Fruit fly (Drosophila melanogaster): ENCODE results near the gene cas.
A peak's percentile ranks its signal among the peaks of the same experiment; 100 is the strongest.

cas gene

dm6 chr3R:5682921-5683748 is 33.5 kb downstream of the cas start (continued):
- TF ChIP-seq Ravus (GFP tag; IDR thresholded peaks at IDR 0.05) = no peak
- no peak for TF ChIP-seq bigmax (GFP tag; optimal IDR thresholded peaks at IDR 0.05)
- peak; percentile 81 for TF ChIP-seq Sox102F (GFP tag; optimal IDR thresholded peaks at IDR 0.05)
- no peak for TF ChIP-seq vnd (GFP tag; IDR thresholded peaks at IDR 0.05; ENCODE audit: partially characterized antibody)
- TF ChIP-seq inv (GFP tag; IDR thresholded peaks at IDR 0.05; ENCODE audit: partially characterized antibody) = no peak
- no peak for TF ChIP-seq zfh2 (GFP tag; optimal IDR thresholded peaks at IDR 0.05)
- TF ChIP-seq cad (GFP tag; optimal IDR thresholded peaks at IDR 0.05) = no peak
- no peak for TF ChIP-seq CG34422 (GFP tag; IDR thresholded peaks at IDR 0.05)
- no peak for TF ChIP-seq so (GFP tag; IDR thresholded peaks at IDR 0.05)
- peak; percentile 73 for TF ChIP-seq CG10267 (tag; optimal IDR thresholded peaks at IDR 0.05)
- TF ChIP-seq otp (GFP tag; IDR thresholded peaks at IDR 0.05) = 0 out of 3 replicates have a peak, but pooled peaks have one; percentile 16
- no peak for TF ChIP-seq btn (GFP tag; optimal IDR thresholded peaks at IDR 0.05)
- TF ChIP-seq run (tag; optimal IDR thresholded peaks at IDR 0.05) = no peak
- TF ChIP-seq gro (GFP tag; optimal IDR thresholded peaks at IDR 0.05) = no peak
- TF ChIP-seq shn (GFP tag; optimal IDR thresholded peaks at IDR 0.05) = no peak
- TF ChIP-seq pzg (GFP tag; optimal IDR thresholded peaks at IDR 0.05) = no peak
- peak; percentile 11 for TF ChIP-seq CG8359 (GFP tag; optimal IDR thresholded peaks at IDR 0.05; ENCODE audit: borderline replicate concordance)
- TF ChIP-seq nerfin-2 (GFP tag; IDR thresholded peaks at IDR 0.05; ENCODE audit: partially characterized antibody) = no peak
- TF ChIP-seq row (GFP tag; IDR thresholded peaks at IDR 0.05) = peak; percentile 79
- peak; percentile 36; the same call in 1 of the 2 replicates for TF ChIP-seq CG32772 (GFP tag; IDR thresholded peaks at IDR 0.05)
- TF ChIP-seq Gug (GFP tag; IDR thresholded peaks at IDR 0.05) = peak; percentile 10; the same call in 1 of the 4 replicates
- peak; percentile 13 to 60 for TF ChIP-seq chif (GFP tag; optimal IDR thresholded peaks at IDR 0.05)
- peak; percentile 28 for TF ChIP-seq CG1602 (GFP tag; optimal IDR thresholded peaks at IDR 0.05)
- TF ChIP-seq CG33557 (GFP tag; optimal IDR thresholded peaks at IDR 0.05) = peak; percentile 49
- peak; percentile 69 for TF ChIP-seq fd96Cb (tag; optimal IDR thresholded peaks at IDR 0.05)
- TF ChIP-seq bbx (GFP tag; IDR thresholded peaks at IDR 0.05; ENCODE audit: partially characterized antibody) = no peak
- no peak for TF ChIP-seq MBD-R2 (GFP tag; IDR thresholded peaks at IDR 0.05)
- no peak for TF ChIP-seq CG6765 (GFP tag; optimal IDR thresholded peaks at IDR 0.05)
- no peak for TF ChIP-seq CG11560 (tag; IDR thresholded peaks at IDR 0.05)
- no peak for TF ChIP-seq Deaf1 (tag; optimal IDR thresholded peaks at IDR 0.05)
- no peak for TF ChIP-seq Vsx1 (GFP tag; optimal IDR thresholded peaks at IDR 0.05)
- no peak for TF ChIP-seq Adf1 (GFP tag; IDR thresholded peaks at IDR 0.05)
- peak; percentile 24 for TF ChIP-seq CG18476 (GFP tag; optimal IDR thresholded peaks at IDR 0.05)
- no peak for TF ChIP-seq CG6854 (GFP tag; optimal IDR thresholded peaks at IDR 0.05)
- TF ChIP-seq CG12299 (tag; optimal IDR thresholded peaks at IDR 0.05) = peak; percentile 35
- TF ChIP-seq crp (GFP tag; optimal IDR thresholded peaks at IDR 0.05) = no peak
- TF ChIP-seq CG9817 (tag; optimal IDR thresholded peaks at IDR 0.05) = no peak
- TF ChIP-seq sim (GFP tag; IDR thresholded peaks at IDR 0.05) = no peak
- no peak for TF ChIP-seq abd-A (tag; optimal IDR thresholded peaks at IDR 0.05)
- no peak for TF ChIP-seq cas (GFP tag; IDR thresholded peaks at IDR 0.05)
- no peak for TF ChIP-seq CG34376 (GFP tag; optimal IDR thresholded peaks at IDR 0.05)
- peak; percentile 83 for TF ChIP-seq dmrt99B (tag; optimal IDR thresholded peaks at IDR 0.05)
- no peak for TF ChIP-seq CG14667 (GFP tag; IDR thresholded peaks at IDR 0.05)
- peak; percentile 60 for TF ChIP-seq CG3407 (GFP tag; optimal IDR thresholded peaks at IDR 0.05)
- TF ChIP-seq wor (GFP tag; IDR thresholded peaks at IDR 0.05) = peak; percentile 16; the same call in 1 of the 2 replicates
- peak; percentile 40 for TF ChIP-seq CG4707 (GFP tag; optimal IDR thresholded peaks at IDR 0.05)
- TF ChIP-seq CG4404 (GFP tag; IDR thresholded peaks at IDR 0.05) = no peak
- no peak for TF ChIP-seq tap (tag; optimal IDR thresholded peaks at IDR 0.05)
- TF ChIP-seq al (GFP tag; IDR thresholded peaks at IDR 0.05) = no peak

Measured in whole organism, embryonic.